Worm (Caenorhabditis elegans) whole organism, L1 larva: ENCODE data around the gene npl-10.

Experiments used
- ama-1 ChIP-seq: fragments of 150-350 bp; optimal IDR thresholded peaks from 2 replicates; lab custom pipeline; 2014
- egl-27 ChIP-seq, 2 experiments: fragments of 150-350 bp in 1 of 2; sonication (generic microtip); optimal IDR thresholded peaks; 3 replicates each; lab custom pipeline; 2017 to 2018; ENCODE audit warnings: missing biosample characterization in 2 of 2, missing genetic modification characterization in 2 of 2, missing genetic modification reagents in 2 of 2
- lin-39 ChIP-seq: fragments of 150-350 bp; optimal IDR thresholded peaks from 2 replicates; lab custom pipeline; 2014; ENCODE audit warnings: missing biosample characterization, missing genetic modification reagents, missing genetic modification characterization
- lsy-2 ChIP-seq, 2 experiments: fragments of 150-350 bp; optimal IDR thresholded peaks; 2 replicates each; lab custom pipeline; 2014; ENCODE audit warnings: missing biosample characterization in 2 of 2, missing genetic modification characterization in 2 of 2
- nhr-19 ChIP-seq: fragments of 200-800 bp; sonication (Bioruptor generic); conservative IDR thresholded peaks from 2 replicates; pipeline ENCODE4 v1.3.6; 2022; ENCODE audit warnings: missing genetic modification characterization, missing compliant biosample characterization
- nhr-76 ChIP-seq: sonication (generic microtip); optimal IDR thresholded peaks from 2 replicates; lab custom pipeline; 2017; ENCODE audit warnings: missing biosample characterization, missing genetic modification characterization
- nhr-90 ChIP-seq: sonication (generic microtip); optimal IDR thresholded peaks from 2 replicates; lab custom pipeline; 2016; ENCODE audit warnings: mild to moderate bottlenecking, missing genetic modification characterization, missing compliant biosample characterization; ENCODE audit not compliant: poor library complexity
- pqm-1 ChIP-seq: sonication (generic microtip); optimal IDR thresholded peaks from 3 replicates; lab custom pipeline; 2017; ENCODE audit warnings: missing biosample characterization, missing genetic modification characterization
- zag-1 ChIP-seq: fragments of 150-350 bp; optimal IDR thresholded peaks from 2 replicates; lab custom pipeline; 2014; ENCODE audit warnings: missing biosample characterization, missing genetic modification characterization
- ztf-11 ChIP-seq, 2 experiments: sonication (generic microtip); optimal IDR thresholded peaks; 2 replicates each; lab custom pipeline; 2016 to 2017; ENCODE audit warnings: missing genetic modification characterization in 2 of 2, missing biosample characterization in 1 of 2, missing compliant biosample characterization in 1 of 2

DNA sequence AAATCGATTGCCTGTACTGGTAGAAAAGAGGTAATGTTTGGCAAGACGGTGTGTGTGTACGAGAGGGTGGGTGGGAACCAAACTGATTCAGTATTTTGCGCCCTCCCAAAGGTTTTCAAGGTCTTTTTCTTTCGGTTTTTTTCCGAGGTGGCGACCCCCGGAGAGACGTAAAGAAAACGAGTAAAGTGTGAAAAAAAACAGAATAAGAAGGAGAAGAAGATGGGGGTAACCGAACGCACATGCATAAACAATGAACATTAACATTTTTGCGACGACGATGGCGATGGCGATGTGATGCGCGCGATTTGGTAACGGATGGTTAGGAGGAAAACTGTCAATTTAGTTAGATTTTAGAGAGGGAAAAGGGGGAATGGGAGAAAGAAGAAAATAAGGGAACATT is 42.7 kb upstream of the npl-10 start:
- TF ChIP-seq ztf-11 (tag; optimal IDR thresholded peaks at IDR 0.05; lab: Kevin White, UChicago) (no peak), nhr-90 (tag; lab: Kevin White, UChicago) (no peak), lsy-2 (tag; optimal IDR thresholded peaks at IDR 0.05; lab: Kevin White, UChicago) (no peak), zag-1 (tag; lab: Kevin White, UChicago) (no peak), pqm-1 (tag; lab: Kevin White, UChicago) (no peak), ama-1 (lab: Kevin White, UChicago) (no peak), nhr-76 (tag; lab: Kevin White, UChicago) (no peak), nhr-19 (GFP tag; lab: Robert Waterston, UW) (no peak), lin-39 (tag; lab: Kevin White, UChicago) (no peak), egl-27 (tag; optimal IDR thresholded peaks at IDR 0.05; lab: Kevin White, UChicago) (no peak)
